Worm (Caenorhabditis elegans) whole organism, L3 larva: ENCODE data around the gene F11A10.5.

Experiments used
- ama-1 ChIP-seq: fragments of 150-350 bp; optimal IDR thresholded peaks from 2 replicates; lab custom pipeline; 2018
- fkh-10 ChIP-seq: sonication (generic microtip); optimal IDR thresholded peaks from 2 replicates; lab custom pipeline; 2017; ENCODE audit warnings: missing biosample characterization, missing genetic modification reagents, missing genetic modification characterization
- fos-1 ChIP-seq: fragments of 150-350 bp; optimal IDR thresholded peaks from 2 replicates; lab custom pipeline; 2014; ENCODE audit warnings: missing biosample characterization, missing genetic modification characterization
- mml-1 ChIP-seq: fragments of 150-350 bp; sonication (generic microtip); optimal IDR thresholded peaks from 3 replicates; lab custom pipeline; 2014; ENCODE audit warnings: missing biosample characterization, missing genetic modification characterization
- nfya-1 ChIP-seq: sonication (generic microtip); optimal IDR thresholded peaks from 2 replicates; lab custom pipeline; 2017; ENCODE audit warnings: missing genetic modification characterization, mild to moderate bottlenecking, missing compliant biosample characterization, antibody characterized with exemption, moderate library complexity; ENCODE audit not compliant: insufficient read depth
- nhr-25 ChIP-seq: sonication (generic microtip); optimal IDR thresholded peaks from 2 replicates; lab custom pipeline; 2017; ENCODE audit warnings: missing biosample characterization, missing genetic modification characterization
- pqm-1 ChIP-seq: fragments of 150-350 bp; optimal IDR thresholded peaks from 2 replicates; lab custom pipeline; 2017; ENCODE audit warnings: missing biosample characterization, missing genetic modification characterization, inconsistent platforms
- skn-1 ChIP-seq: fragments of 150-350 bp; optimal IDR thresholded peaks from 2 replicates; lab custom pipeline; 2014; ENCODE audit warnings: missing biosample characterization, missing genetic modification characterization

ce11 chrIV:12085120-12085519 lies 8.8 kb upstream of the F11A10.5 start, which contains the start of gene rbm-34:
- TF ChIP-seq mml-1 (tag; lab: Kevin White, UChicago) (no peak), pqm-1 (no peak), fos-1 (tag; lab: Kevin White, UChicago) (no peak), ama-1 (lab: Kevin White, UChicago) (no peak), fkh-10 (GFP tag; lab: Kevin White, UChicago) (no peak), nfya-1 (tag; lab: Kevin White, UChicago) (no peak), skn-1 (tag; lab: Kevin White, UChicago) (no peak), nhr-25 (no peak)
